Fruit fly (Drosophila melanogaster) whole organism, embryonic: Measurements from ENCODE around the gene mRpL16.

Experiments
- Ada2b ChIP-seq: fragments of 200-800 bp; sonication (Bioruptor generic); IDR thresholded peaks from 2 replicates; pipeline ENCODE4 v1.3.6; 2022; ENCODE audit warnings: missing biosample characterization, missing genetic modification characterization
- BEAF-32 ChIP-seq: fragments of 200-800 bp; sonication (Bioruptor generic); optimal IDR thresholded peaks from 3 replicates; lab custom pipeline; 2017; ENCODE audit warnings: missing biosample characterization, missing genetic modification characterization, mild to moderate bottlenecking, moderate library complexity, missing genetic modification reagents
- CG10209 ChIP-seq: fragments of 200-800 bp; sonication (Bioruptor generic); optimal IDR thresholded peaks from 3 replicates; lab custom pipeline; 2017; ENCODE audit warnings: missing biosample characterization, mild to moderate bottlenecking, missing genetic modification characterization, missing genetic modification reagents
- CG10959 ChIP-seq: fragments of 200-800 bp; sonication (Bioruptor generic); IDR thresholded peaks from 2 replicates; pipeline ENCODE4 v1.3.6; 2022; ENCODE audit warnings: missing biosample characterization, missing genetic modification characterization
- CG12104 ChIP-seq: fragments of 200-800 bp; sonication (Bioruptor generic); optimal IDR thresholded peaks from 3 replicates; lab custom pipeline; 2016; ENCODE audit warnings: missing biosample characterization, missing genetic modification characterization
- CG13296 ChIP-seq: fragments of 200-800 bp; sonication (Bioruptor generic); optimal IDR thresholded peaks from 3 replicates; lab custom pipeline; 2018; ENCODE audit warnings: missing biosample characterization, mild to moderate bottlenecking, missing genetic modification characterization
- CG13424 ChIP-seq: fragments of 200-800 bp; sonication (Bioruptor generic); optimal IDR thresholded peaks from 2 replicates; lab custom pipeline; 2019; ENCODE audit warnings: missing biosample characterization, mild to moderate bottlenecking, missing genetic modification characterization, moderate library complexity
- CG13894 ChIP-seq: fragments of 200-800 bp; sonication (Bioruptor generic); optimal IDR thresholded peaks from 3 replicates; lab custom pipeline; 2018; ENCODE audit warnings: missing biosample characterization, mild to moderate bottlenecking, missing genetic modification characterization, moderate library complexity
- CG15601 ChIP-seq: fragments of 200-800 bp; sonication (Bioruptor generic); optimal IDR thresholded peaks from 3 replicates; lab custom pipeline; 2019; ENCODE audit warnings: missing biosample characterization, mild to moderate bottlenecking, missing genetic modification characterization, moderate library complexity
- CG17912 ChIP-seq: fragments of 200-800 bp; sonication (Bioruptor generic); optimal IDR thresholded peaks from 2 replicates; lab custom pipeline; 2018; ENCODE audit warnings: missing biosample characterization, mild to moderate bottlenecking, missing genetic modification characterization
- CG31365 ChIP-seq: fragments of 200-800 bp; sonication (Bioruptor generic); optimal IDR thresholded peaks from 2 replicates; lab custom pipeline; 2018; ENCODE audit warnings: missing biosample characterization, mild to moderate bottlenecking, missing genetic modification characterization
- CG32532 ChIP-seq: fragments of 200-800 bp; sonication (Bioruptor generic); IDR thresholded peaks from 2 replicates; pipeline ENCODE4 v1.3.6; 2022; ENCODE audit warnings: missing biosample characterization, missing genetic modification characterization
- CG32772 ChIP-seq: fragments of 200-800 bp; sonication (Bioruptor generic); IDR thresholded peaks from 2 replicates; pipeline ENCODE4 v1.3.6; 2022; ENCODE audit warnings: missing biosample characterization, missing genetic modification characterization
- CG3281 ChIP-seq: fragments of 200-800 bp; sonication (Bioruptor generic); optimal IDR thresholded peaks from 3 replicates; lab custom pipeline; 2017; ENCODE audit warnings: missing biosample characterization, mild to moderate bottlenecking, missing genetic modification characterization
- CG4328 ChIP-seq: fragments of 200-800 bp; sonication (Bioruptor generic); optimal IDR thresholded peaks from 3 replicates; lab custom pipeline; 2017; ENCODE audit warnings: missing biosample characterization, missing genetic modification reagents, missing genetic modification characterization
- CG43689 ChIP-seq: fragments of 200-800 bp; sonication (Bioruptor generic); IDR thresholded peaks from 2 replicates; pipeline ENCODE4 v1.3.6; 2022; ENCODE audit warnings: missing biosample characterization, missing genetic modification characterization
- CG7839 ChIP-seq: fragments of 200-800 bp; sonication (Bioruptor generic); optimal IDR thresholded peaks from 3 replicates; lab custom pipeline; 2018; ENCODE audit warnings: missing biosample characterization, mild to moderate bottlenecking, missing genetic modification characterization, moderate library complexity
- CG9609 ChIP-seq: fragments of 200-800 bp; sonication (Bioruptor generic); optimal IDR thresholded peaks from 3 replicates; lab custom pipeline; 2016; ENCODE audit warnings: missing biosample characterization, missing genetic modification characterization
- Dfd ChIP-seq, 2 experiments: fragments of >200 bp; optimal IDR thresholded peaks; 2 replicates each; lab custom pipeline; 2017; ENCODE audit warnings: missing biosample characterization in 2 of 2, missing genetic modification characterization in 2 of 2
- E2f2 ChIP-seq: fragments of 200-800 bp; sonication (Bioruptor generic); IDR thresholded peaks from 2 replicates; pipeline ENCODE4 v1.3.6; 2022; ENCODE audit warnings: missing biosample characterization, missing genetic modification characterization
- HmgD ChIP-seq: fragments of 200-800 bp; sonication (Bioruptor generic); optimal IDR thresholded peaks from 3 replicates; lab custom pipeline; 2016; ENCODE audit warnings: missing biosample characterization, missing genetic modification characterization
- HmgZ ChIP-seq: fragments of 200-800 bp; sonication (Bioruptor generic); optimal IDR thresholded peaks from 2 replicates; lab custom pipeline; 2018; ENCODE audit warnings: missing biosample characterization, mild to moderate bottlenecking, missing genetic modification characterization
- MBD-R2 ChIP-seq: fragments of 200-800 bp; sonication (Bioruptor generic); IDR thresholded peaks from 2 replicates; pipeline ENCODE4 v1.3.6; 2022; ENCODE audit warnings: missing biosample characterization, missing genetic modification characterization
- Nf-YB ChIP-seq: fragments of 200-800 bp; sonication (Bioruptor generic); optimal IDR thresholded peaks from 3 replicates; lab custom pipeline; 2019; ENCODE audit warnings: missing biosample characterization, mild to moderate bottlenecking, missing genetic modification characterization, moderate library complexity
- Poxn ChIP-seq: fragments of 200-800 bp; sonication (Bioruptor generic); IDR thresholded peaks from 2 replicates; pipeline ENCODE4 v1.3.6; 2022; ENCODE audit warnings: missing biosample characterization, missing genetic modification characterization
- Sox102F ChIP-seq: fragments of 200-800 bp; sonication (Bioruptor generic); optimal IDR thresholded peaks from 2 replicates; lab custom pipeline; 2018; ENCODE audit warnings: missing biosample characterization, mild to moderate bottlenecking, missing genetic modification characterization, moderate library complexity
- Stat92E ChIP-seq, 3 experiments: fragments of >200 bp in 2 of 3; fragments of 200-800 bp in 1 of 3; sonication (Bioruptor generic) in 1 of 3; optimal IDR thresholded peaks; 2 replicates each; lab custom pipeline; 2017 to 2019; ENCODE audit warnings: missing biosample characterization in 3 of 3, missing genetic modification characterization in 3 of 3, mild to moderate bottlenecking in 1 of 3, moderate library complexity in 1 of 3
- ase ChIP-seq: fragments of 200-800 bp; sonication (Bioruptor generic); IDR thresholded peaks from 3 replicates; pipeline ENCODE4 v1.3.6; 2022; ENCODE audit warnings: missing biosample characterization, missing genetic modification characterization
- az2 ChIP-seq: fragments of 200-800 bp; sonication (Bioruptor generic); optimal IDR thresholded peaks from 3 replicates; lab custom pipeline; 2016; ENCODE audit warnings: missing biosample characterization, missing genetic modification characterization
- cad ChIP-seq: fragments of >200 bp; optimal IDR thresholded peaks from 2 replicates; lab custom pipeline; 2017; ENCODE audit warnings: missing biosample characterization, missing genetic modification characterization
- crol ChIP-seq: fragments of 200-800 bp; sonication (Bioruptor generic); IDR thresholded peaks from 2 replicates; pipeline ENCODE4 v1.3.6; 2022; ENCODE audit warnings: missing biosample characterization, missing genetic modification characterization
- da ChIP-seq: fragments of 200-800 bp; sonication (Bioruptor generic); optimal IDR thresholded peaks from 2 replicates; lab custom pipeline; 2016; ENCODE audit warnings: missing biosample characterization, missing genetic modification characterization
- ftz-f1 ChIP-seq: fragments of 200-800 bp; sonication (Bioruptor generic); optimal IDR thresholded peaks from 2 replicates; lab custom pipeline; 2016; ENCODE audit warnings: missing biosample characterization, missing genetic modification characterization
- gcm2 ChIP-seq: fragments of 200-800 bp; sonication (Bioruptor generic); optimal IDR thresholded peaks from 2 replicates; lab custom pipeline; 2016; ENCODE audit warnings: missing biosample characterization, missing genetic modification characterization
- gsb-n ChIP-seq: fragments of 200-800 bp; sonication (Bioruptor generic); optimal IDR thresholded peaks from 3 replicates; lab custom pipeline; 2018; ENCODE audit warnings: missing biosample characterization, mild to moderate bottlenecking, missing genetic modification characterization
- her ChIP-seq: fragments of 200-800 bp; sonication (Bioruptor generic); optimal IDR thresholded peaks from 2 replicates; lab custom pipeline; 2016; ENCODE audit warnings: missing biosample characterization, missing genetic modification characterization
- inv ChIP-seq: fragments of 200-800 bp; sonication (Bioruptor generic); IDR thresholded peaks from 2 replicates; pipeline ENCODE4 v1.3.6; 2022; ENCODE audit warnings: missing biosample characterization, missing genetic modification characterization; ENCODE audit not compliant: partially characterized antibody
- lab ChIP-seq: fragments of 200-800 bp; sonication (Bioruptor generic); optimal IDR thresholded peaks from 3 replicates; lab custom pipeline; 2017; ENCODE audit warnings: missing biosample characterization, missing genetic modification characterization, mild to moderate bottlenecking, moderate library complexity, missing genetic modification reagents
- nau ChIP-seq: fragments of 200-800 bp; sonication (Bioruptor generic); optimal IDR thresholded peaks from 3 replicates; lab custom pipeline; 2017; ENCODE audit warnings: missing biosample characterization, mild to moderate bottlenecking, missing genetic modification characterization, missing genetic modification reagents
- peb ChIP-seq: fragments of 200-800 bp; sonication (Bioruptor generic); IDR thresholded peaks from 2 replicates; pipeline ENCODE4 v1.3.6; 2022; ENCODE audit warnings: missing biosample characterization, missing genetic modification characterization
- pita ChIP-seq: fragments of 200-800 bp; sonication (Bioruptor generic); optimal IDR thresholded peaks from 2 replicates; lab custom pipeline; 2017; ENCODE audit warnings: missing biosample characterization, mild to moderate bottlenecking, missing genetic modification characterization
- ro ChIP-seq: fragments of 200-800 bp; sonication (Bioruptor generic); IDR thresholded peaks from 2 replicates; pipeline ENCODE4 v1.3.6; 2022; ENCODE audit warnings: missing biosample characterization, missing genetic modification characterization
- scrt ChIP-seq: fragments of 200-800 bp; sonication (Bioruptor generic); optimal IDR thresholded peaks from 2 replicates; lab custom pipeline; 2018; ENCODE audit warnings: missing biosample characterization, mild to moderate bottlenecking, missing genetic modification characterization, moderate library complexity
- seq ChIP-seq: fragments of 200-800 bp; sonication (Bioruptor generic); IDR thresholded peaks from 2 replicates; pipeline ENCODE4 v1.3.6; 2022; ENCODE audit warnings: missing biosample characterization, missing genetic modification characterization
- tll ChIP-seq, 2 experiments: fragments of 200-800 bp in 1 of 2; fragments of >200 bp in 1 of 2; sonication (Bioruptor generic) in 1 of 2; optimal IDR thresholded peaks; 2 replicates each; lab custom pipeline; 2017 to 2019; ENCODE audit warnings: missing biosample characterization in 2 of 2, missing genetic modification characterization in 2 of 2, mild to moderate bottlenecking in 1 of 2, moderate library complexity in 1 of 2
- tup ChIP-seq: fragments of 200-800 bp; sonication (Bioruptor generic); optimal IDR thresholded peaks from 2 replicates; lab custom pipeline; 2016; ENCODE audit warnings: missing biosample characterization, mild to moderate bottlenecking, missing genetic modification characterization, moderate library complexity
- vnd ChIP-seq: fragments of 200-800 bp; sonication (Bioruptor generic); IDR thresholded peaks from 3 replicates; pipeline ENCODE4 v1.3.6; 2022; ENCODE audit warnings: missing biosample characterization, missing genetic modification characterization; ENCODE audit not compliant: partially characterized antibody
- wdn ChIP-seq: fragments of 200-800 bp; sonication (Bioruptor generic); IDR thresholded peaks from 2 replicates; pipeline ENCODE4 v1.3.6; 2022; ENCODE audit warnings: missing biosample characterization, missing genetic modification characterization
- yki ChIP-seq: fragments of >200 bp; optimal IDR thresholded peaks from 3 replicates; lab custom pipeline; 2018

Gene mRpL16

DNA sequence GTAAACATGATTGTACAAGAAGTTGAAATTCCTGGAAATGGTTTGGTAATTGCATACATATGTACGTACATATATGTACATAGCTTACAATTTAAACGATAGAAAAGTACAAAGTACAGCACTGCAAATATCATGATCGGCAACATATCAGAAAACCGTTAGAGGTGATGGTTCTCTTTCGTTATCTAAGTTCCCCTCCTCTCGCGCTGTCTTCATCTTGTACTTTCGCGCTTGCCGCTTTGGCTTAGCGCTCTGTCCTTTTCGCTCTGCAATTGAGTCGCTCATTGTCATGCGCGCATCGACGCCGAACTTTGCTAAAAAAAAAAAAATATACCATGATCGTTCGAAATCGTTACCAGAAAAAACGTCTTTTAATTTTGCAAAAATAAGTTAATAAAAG, 13.9 kb downstream of the mRpL16 start:
- TF ChIP-seq lab (GFP tag; lab: Kevin White, UChicago) (no peak), E2f2 (GFP tag; lab: Robert Waterston, UW) (no peak), ro (GFP tag; lab: Robert Waterston, UW) (no peak), CG3281 (GFP tag; lab: Kevin White, UChicago) (no peak), pita (GFP tag; lab: Kevin White, UChicago) (no peak), inv (GFP tag; lab: Robert Waterston, UW) (no peak), az2 (no peak), CG13424 (tag; lab: Kevin White, UChicago) (no peak), CG4328 (GFP tag; lab: Kevin White, UChicago) (no peak), Sox102F (GFP tag; lab: Kevin White, UChicago) (no peak), ftz-f1 (GFP tag; lab: Kevin White, UChicago) (no peak), CG43689 (GFP tag; lab: Robert Waterston, UW) (no peak), cad (GFP tag; lab: Kevin White, UChicago) (no peak), HmgZ (no peak), CG17912 (GFP tag; lab: Kevin White, UChicago) (no peak)

DNA sequence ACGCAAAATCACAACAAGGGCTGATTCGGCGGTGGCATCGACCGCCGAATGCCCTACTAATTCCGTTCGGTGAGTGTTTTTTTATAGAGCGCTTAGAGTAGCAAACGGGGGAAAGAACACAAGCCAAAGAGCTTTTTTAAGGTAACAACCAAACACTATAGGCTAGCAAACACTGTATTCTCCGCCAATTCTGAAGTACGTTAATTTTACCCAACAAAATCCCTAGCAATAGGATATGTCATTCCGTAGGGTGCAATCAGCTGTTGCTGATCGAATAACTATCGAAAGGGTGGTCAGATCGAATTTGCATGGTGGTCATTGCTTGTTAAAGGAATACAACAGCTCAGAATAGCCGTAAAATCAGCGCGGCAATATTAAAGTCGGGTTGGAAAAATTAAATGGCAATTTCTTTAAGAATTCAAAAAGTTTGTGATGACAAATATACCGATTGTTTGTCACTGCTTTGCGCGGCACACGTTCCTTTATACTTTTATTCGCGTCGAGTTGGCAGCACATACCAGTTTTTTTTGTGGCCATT, 17.7 kb downstream of the mRpL16 start, which contains the start of gene mip130:
mip130 (plus strand) TSS at position 513 of the 538 bp plus-strand sequence.
- no peak for TF ChIP-seq CG15601
- TF ChIP-seq gsb-n (tag; lab: Kevin White, UChicago): peak; percentile 25
- peak; percentile 62 for TF ChIP-seq MBD-R2 (GFP tag; lab: Robert Waterston, UW)
- peak; percentile 33; the same call in 1 of the 2 replicates for TF ChIP-seq CG32532
- no peak for TF ChIP-seq Dfd (GFP tag; optimal IDR thresholded peaks at IDR 0.05; lab: Kevin White, UChicago)
- TF ChIP-seq CG31365 (tag; lab: Kevin White, UChicago): no peak
- TF ChIP-seq da (GFP tag; lab: Kevin White, UChicago): no peak
- no peak for TF ChIP-seq Nf-YB (GFP tag; lab: Kevin White, UChicago)
- TF ChIP-seq ase: 0 out of 3 replicates have a peak, but pooled peaks have one; percentile 30
- TF ChIP-seq seq (GFP tag; lab: Robert Waterston, UW): 0 out of 2 replicates have a peak, but pooled peaks have one; percentile 23
- TF ChIP-seq tup (GFP tag; lab: Kevin White, UChicago): no peak
- TF ChIP-seq CG12104: no peak
- TF ChIP-seq nau (GFP tag; lab: Kevin White, UChicago): no peak
- no peak for TF ChIP-seq Poxn
- TF ChIP-seq Ada2b: no peak
- TF ChIP-seq Stat92E (GFP tag; optimal IDR thresholded peaks at IDR 0.05; lab: Kevin White, UChicago): no peak
- TF ChIP-seq HmgD (GFP tag; lab: Kevin White, UChicago): no peak
- no peak for TF ChIP-seq scrt (GFP tag; lab: Kevin White, UChicago)
- TF ChIP-seq CG13296 (GFP tag; lab: Kevin White, UChicago): no peak
- TF ChIP-seq peb (GFP tag; lab: Robert Waterston, UW): peak; percentile 30; the same call in 1 of the 2 replicates
- TF ChIP-seq CG9609 (GFP tag; lab: Kevin White, UChicago): no peak
- no peak for TF ChIP-seq CG10959 (GFP tag; lab: Robert Waterston, UW)
- TF ChIP-seq CG7839 (tag; lab: Kevin White, UChicago): peak; percentile 66
- TF ChIP-seq CG10209 (GFP tag; lab: Kevin White, UChicago): peak; percentile 48
- TF ChIP-seq crol (GFP tag; lab: Robert Waterston, UW): no peak
- no peak for TF ChIP-seq CG13894 (tag; lab: Kevin White, UChicago)
- TF ChIP-seq tll (GFP tag; optimal IDR thresholded peaks at IDR 0.05; lab: Kevin White, UChicago): no peak
- peak; percentile 80 for TF ChIP-seq BEAF-32 (GFP tag; lab: Kevin White, UChicago)
- no peak for TF ChIP-seq her
- TF ChIP-seq gcm2: no peak
- TF ChIP-seq wdn (GFP tag; lab: Robert Waterston, UW): no peak
- TF ChIP-seq lab (GFP tag; lab: Kevin White, UChicago): peak; percentile 66
- TF ChIP-seq CG32772: peak; percentile 5; the same call in 1 of the 2 replicates
- TF ChIP-seq yki (lab: Kevin White, UChicago): no peak
- peak; percentile 67; the same call in 2 of the 3 replicates for TF ChIP-seq vnd (GFP tag; lab: Robert Waterston, UW)
